Worm (Caenorhabditis elegans) whole organism, L2 larva: ENCODE data around the gene sri-19.

Experiments used
- C34F6.9 ChIP-seq: fragments of 150-350 bp; optimal IDR thresholded peaks from 2 replicates; lab custom pipeline; 2014; ENCODE audit warnings: missing biosample characterization, missing genetic modification characterization
- F13H6.1 ChIP-seq: sonication (generic microtip); optimal IDR thresholded peaks from 2 replicates; lab custom pipeline; 2016; ENCODE audit warnings: missing genetic modification characterization, missing compliant biosample characterization
- R02D3.7 ChIP-seq: fragments of 150-350 bp; optimal IDR thresholded peaks from 2 replicates; lab custom pipeline; 2014; ENCODE audit warnings: missing biosample characterization, missing genetic modification characterization
- Y55F3AM.14 ChIP-seq: fragments of 200-800 bp; sonication (Bioruptor generic); optimal IDR thresholded peaks from 2 replicates; lab custom pipeline; 2018; ENCODE audit warnings: mild to moderate bottlenecking, missing genetic modification characterization, missing compliant biosample characterization
- ZK546.5 ChIP-seq: sonication (generic microtip); optimal IDR thresholded peaks from 2 replicates; lab custom pipeline; 2017; ENCODE audit warnings: missing biosample characterization, missing genetic modification characterization
- alr-1 ChIP-seq: fragments of 150-350 bp; optimal IDR thresholded peaks from 2 replicates; lab custom pipeline; 2014; ENCODE audit warnings: missing biosample characterization, missing genetic modification characterization
- aly-2 ChIP-seq: fragments of 150-350 bp; optimal IDR thresholded peaks from 2 replicates; lab custom pipeline; 2014; ENCODE audit warnings: missing biosample characterization, missing genetic modification characterization
- ama-1 ChIP-seq: fragments of 150-350 bp; optimal IDR thresholded peaks from 2 replicates; lab custom pipeline; 2018; ENCODE audit warnings: inconsistent platforms
- blmp-1 ChIP-seq: sonication (generic microtip); optimal IDR thresholded peaks from 2 replicates; lab custom pipeline; 2017; ENCODE audit warnings: missing genetic modification characterization, mild to moderate bottlenecking, missing compliant biosample characterization, antibody characterized with exemption, moderate library complexity; ENCODE audit not compliant: insufficient read depth
- ceh-16 ChIP-seq: fragments of 150-350 bp; optimal IDR thresholded peaks from 2 replicates; lab custom pipeline; 2014; ENCODE audit warnings: missing biosample characterization, missing genetic modification characterization
- ceh-82 ChIP-seq: fragments of 150-350 bp; optimal IDR thresholded peaks from 2 replicates; lab custom pipeline; 2014; ENCODE audit warnings: missing biosample characterization, missing genetic modification characterization
- crh-2 ChIP-seq: sonication (generic microtip); optimal IDR thresholded peaks from 2 replicates; lab custom pipeline; 2017; ENCODE audit warnings: missing biosample characterization, missing genetic modification characterization
- dmd-4 ChIP-seq: sonication (generic microtip); optimal IDR thresholded peaks from 2 replicates; lab custom pipeline; 2017; ENCODE audit warnings: missing biosample characterization, missing genetic modification characterization
- elt-1 ChIP-seq: fragments of 150-350 bp; optimal IDR thresholded peaks from 2 replicates; lab custom pipeline; 2014; ENCODE audit warnings: missing biosample characterization, missing genetic modification characterization
- gmeb-1 ChIP-seq: fragments of 150-350 bp; optimal IDR thresholded peaks from 2 replicates; lab custom pipeline; 2014; ENCODE audit warnings: missing biosample characterization, missing genetic modification characterization
- lin-11 ChIP-seq: fragments of 150-350 bp; sonication (generic microtip); optimal IDR thresholded peaks from 2 replicates; lab custom pipeline; 2014; ENCODE audit warnings: missing biosample characterization, missing genetic modification characterization, inconsistent platforms, mixed read lengths
- lin-39 ChIP-seq: fragments of 150-350 bp; optimal IDR thresholded peaks from 2 replicates; lab custom pipeline; 2014; ENCODE audit warnings: missing biosample characterization, missing genetic modification reagents, missing genetic modification characterization
- lsy-2 ChIP-seq, 2 experiments: fragments of 150-350 bp in 1 of 2; sonication (generic microtip) in 1 of 2; optimal IDR thresholded peaks; 2 replicates each; lab custom pipeline; 2014 to 2017; ENCODE audit warnings: missing biosample characterization in 2 of 2, missing genetic modification characterization in 2 of 2
- mab-5 ChIP-seq: fragments of 150-350 bp; optimal IDR thresholded peaks from 2 replicates; lab custom pipeline; 2014; ENCODE audit warnings: missing biosample characterization, missing genetic modification characterization
- mbf-1 ChIP-seq: sonication (generic microtip); optimal IDR thresholded peaks from 2 replicates; lab custom pipeline; 2017; ENCODE audit warnings: missing biosample characterization, missing genetic modification characterization
- mdl-1 ChIP-seq, 2 experiments: fragments of 150-350 bp in 1 of 2; sonication (generic microtip) in 1 of 2; optimal IDR thresholded peaks; 2 replicates each; lab custom pipeline; 2017; ENCODE audit warnings: missing biosample characterization in 2 of 2, missing genetic modification characterization in 2 of 2
- nhr-11 ChIP-seq: fragments of 150-350 bp; optimal IDR thresholded peaks from 2 replicates; lab custom pipeline; 2014; ENCODE audit warnings: missing biosample characterization, missing genetic modification characterization
- nhr-129 ChIP-seq: fragments of 150-350 bp; optimal IDR thresholded peaks from 2 replicates; lab custom pipeline; 2014; ENCODE audit warnings: missing biosample characterization, missing genetic modification characterization
- nhr-23 ChIP-seq: fragments of 150-350 bp; optimal IDR thresholded peaks from 2 replicates; lab custom pipeline; 2014; ENCODE audit warnings: missing biosample characterization, missing genetic modification reagents, missing genetic modification characterization
- nhr-25 ChIP-seq: fragments of 150-350 bp; sonication (generic microtip); optimal IDR thresholded peaks from 3 replicates; lab custom pipeline; 2014; ENCODE audit warnings: missing biosample characterization, missing genetic modification characterization
- nhr-77 ChIP-seq: fragments of 150-350 bp; optimal IDR thresholded peaks from 2 replicates; lab custom pipeline; 2014; ENCODE audit warnings: missing biosample characterization, missing genetic modification characterization
- sma-3 ChIP-seq: sonication (generic microtip); optimal IDR thresholded peaks from 2 replicates; lab custom pipeline; 2016; ENCODE audit warnings: missing genetic modification reagents, missing genetic modification characterization, missing compliant biosample characterization
- sma-9 ChIP-seq, 2 experiments: fragments of 150-350 bp in 1 of 2; sonication (generic microtip) in 1 of 2; optimal IDR thresholded peaks; 2 replicates each; lab custom pipeline; 2014 to 2016; ENCODE audit warnings: missing genetic modification characterization in 2 of 2, mild to moderate bottlenecking in 1 of 2, missing biosample characterization in 1 of 2, missing compliant biosample characterization in 1 of 2, missing genetic modification reagents in 1 of 2, moderate library complexity in 1 of 2
- snpc-4 ChIP-seq: fragments of 150-350 bp; optimal IDR thresholded peaks from 2 replicates; lab custom pipeline; 2014; ENCODE audit warnings: missing biosample characterization, missing genetic modification characterization
- unc-55 ChIP-seq: fragments of 150-350 bp; sonication (generic microtip); optimal IDR thresholded peaks from 3 replicates; lab custom pipeline; 2014; ENCODE audit warnings: missing biosample characterization, missing genetic modification reagents, missing genetic modification characterization
- unc-62 ChIP-seq: fragments of 150-350 bp; optimal IDR thresholded peaks from 2 replicates; lab custom pipeline; 2014; ENCODE audit warnings: missing biosample characterization, missing genetic modification reagents, missing genetic modification characterization
- zag-1 ChIP-seq: fragments of 150-350 bp; optimal IDR thresholded peaks from 2 replicates; lab custom pipeline; 2014; ENCODE audit warnings: missing biosample characterization, missing genetic modification characterization
- ztf-11 ChIP-seq: sonication (generic microtip); optimal IDR thresholded peaks from 2 replicates; lab custom pipeline; 2017; ENCODE audit warnings: missing biosample characterization, missing genetic modification characterization
- ztf-4 ChIP-seq: fragments of 150-350 bp; optimal IDR thresholded peaks from 2 replicates; lab custom pipeline; 2014; ENCODE audit warnings: missing biosample characterization, missing genetic modification characterization

Gene sri-19

DNA sequence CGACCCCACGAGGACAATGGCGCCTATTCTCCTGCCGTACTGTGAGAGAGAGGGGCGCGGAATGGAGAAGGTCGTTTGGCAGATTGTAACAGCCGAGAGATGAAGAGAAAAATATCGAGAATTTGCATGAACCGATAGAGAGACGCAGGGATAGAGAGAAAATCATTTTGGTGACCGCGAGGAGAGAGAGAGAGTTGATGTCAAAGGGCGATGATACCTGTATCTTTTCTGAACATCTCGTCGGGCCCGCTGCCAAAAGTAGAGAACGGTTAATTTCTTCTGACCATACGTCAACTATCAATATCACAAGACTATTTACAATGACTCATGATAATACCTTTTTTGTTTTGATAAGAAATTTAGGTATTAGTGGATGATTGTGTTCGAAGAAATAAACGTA, 17.8 kb downstream of the sri-19 start (continued):
- TF ChIP-seq ztf-11 (no peak), gmeb-1 (tag; lab: Kevin White, UChicago) (peak; percentile 33), C34F6.9 (tag; lab: Kevin White, UChicago) (no peak), Y55F3AM.14 (peak; percentile 35)

DNA sequence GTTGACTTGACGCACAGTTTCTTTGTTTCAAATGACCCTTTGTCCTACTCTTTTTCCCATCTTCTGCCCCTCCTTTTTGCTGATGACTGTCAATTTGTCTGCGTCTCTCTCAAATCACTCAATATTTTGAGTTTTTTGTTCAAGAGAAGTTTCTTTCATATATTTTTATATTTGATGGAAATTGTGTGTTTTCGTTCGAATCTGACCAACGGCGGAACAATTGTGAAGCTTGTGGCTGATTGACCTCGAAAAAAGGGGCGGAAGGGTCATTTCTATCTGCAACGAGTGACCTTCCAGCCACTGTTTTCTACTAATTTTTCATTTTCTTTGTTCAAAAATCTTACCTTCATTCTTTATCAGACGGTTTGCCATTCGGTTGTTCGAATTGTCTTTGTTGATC, 20.5 kb downstream of the sri-19 start:
- TF ChIP-seq Y55F3AM.14 (no peak), sma-3 (no peak), nhr-25 (tag; lab: Kevin White, UChicago) (peak; percentile 85), blmp-1 (no peak), lin-11 (tag; lab: Kevin White, UChicago) (no peak)

DNA sequence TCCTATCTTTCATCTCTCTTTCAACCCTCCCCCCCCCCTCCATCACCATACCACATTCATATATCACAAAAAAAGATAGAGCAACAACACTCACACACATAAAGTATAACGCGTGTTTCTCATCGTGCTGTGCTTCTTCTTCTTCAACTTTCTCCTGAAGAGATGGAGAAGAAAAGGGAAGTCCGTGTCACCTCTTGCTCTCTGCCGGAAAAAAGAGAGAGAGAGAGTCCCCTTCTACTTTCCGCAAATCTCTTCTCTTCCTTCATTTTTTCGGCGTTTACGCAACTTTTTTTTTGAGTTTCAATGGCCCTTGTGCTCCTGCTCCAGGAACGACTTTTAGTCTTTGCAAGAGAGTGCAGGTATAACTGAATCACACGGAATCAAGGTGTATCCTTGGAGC, 21.5 kb downstream of the sri-19 start:
- TF ChIP-seq F13H6.1 (tag; lab: Kevin White, UChicago), result peak; percentile 75
- peak; percentile 49 for TF ChIP-seq C34F6.9 (tag; lab: Kevin White, UChicago)
- TF ChIP-seq R02D3.7, result no peak
- peak; percentile 16 for TF ChIP-seq sma-9 (GFP tag; optimal IDR thresholded peaks at IDR 0.05; lab: Kevin White, UChicago)
- TF ChIP-seq sma-9 (tag; optimal IDR thresholded peaks at IDR 0.05; lab: Kevin White, UChicago), result no peak
- no peak for TF ChIP-seq ama-1
- peak in 1 of 2 experiments; percentile 59 for TF ChIP-seq lsy-2 (tag; optimal IDR thresholded peaks at IDR 0.05; lab: Kevin White, UChicago)
- peak; percentile 66 for TF ChIP-seq nhr-129 (tag; lab: Kevin White, UChicago)
- peak; percentile 13 for TF ChIP-seq unc-55 (GFP tag; lab: Kevin White, UChicago)

DNA sequence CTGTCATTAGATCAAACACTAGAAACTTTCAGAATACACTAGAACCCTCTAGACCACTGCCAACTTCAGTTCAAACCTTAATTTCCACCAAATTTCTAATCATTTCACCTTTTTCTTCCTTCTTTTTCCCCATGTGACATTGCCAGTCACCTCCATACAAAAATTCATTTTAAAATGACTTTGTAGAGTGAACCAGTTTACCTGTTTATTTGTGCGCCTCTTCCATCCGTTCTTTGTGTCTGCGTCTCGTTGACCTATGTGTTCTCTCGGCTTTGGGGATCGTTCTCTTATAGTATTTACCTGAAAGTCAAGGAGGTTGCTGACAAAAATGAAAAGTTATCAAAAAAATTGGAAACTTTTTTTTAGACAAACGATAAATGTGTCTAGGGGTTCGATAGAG, 22.5 kb downstream of the sri-19 start:
- TF ChIP-seq nhr-25 (tag; lab: Kevin White, UChicago) (peak; percentile 24), F13H6.1 (tag; lab: Kevin White, UChicago) (no peak)

DNA sequence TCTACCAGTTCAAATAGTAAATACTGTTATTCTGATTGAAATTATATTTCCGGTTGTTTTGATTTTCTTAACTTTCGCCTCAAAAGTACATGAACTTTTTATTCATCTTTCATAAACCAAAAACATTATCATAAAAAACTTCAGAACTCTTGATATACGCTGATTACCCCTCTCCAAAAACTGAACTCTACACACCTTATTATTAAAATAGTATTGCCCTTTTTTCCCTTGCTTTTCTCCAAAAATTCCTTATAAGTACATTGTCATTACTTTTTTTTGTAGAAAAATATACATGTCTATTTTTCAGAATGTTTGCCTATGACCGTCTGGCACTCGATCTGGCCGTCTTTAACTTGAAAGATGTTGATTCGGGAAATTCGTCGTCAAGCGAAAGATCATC, 23.6 kb downstream of the sri-19 start, which contains the start of gene Y43E12A.2:
Y43E12A.2 (plus strand) TSS at position 301 of the 400 bp plus-strand sequence.
- TF ChIP-seq nhr-129 (tag; lab: Kevin White, UChicago) (no peak), zag-1 (tag; lab: Kevin White, UChicago) (no peak), ceh-82 (tag; lab: Kevin White, UChicago) (no peak), R02D3.7 (no peak), ztf-4 (tag; lab: Kevin White, UChicago) (no peak), dmd-4 (tag; lab: Kevin White, UChicago) (no peak), ZK546.5 (tag; lab: Kevin White, UChicago) (no peak), nhr-77 (tag; lab: Kevin White, UChicago) (no peak), nhr-23 (tag; lab: Kevin White, UChicago) (no peak), mab-5 (no peak), Y55F3AM.14 (no peak), unc-62 (no peak), snpc-4 (tag; lab: Kevin White, UChicago) (no peak)

DNA sequence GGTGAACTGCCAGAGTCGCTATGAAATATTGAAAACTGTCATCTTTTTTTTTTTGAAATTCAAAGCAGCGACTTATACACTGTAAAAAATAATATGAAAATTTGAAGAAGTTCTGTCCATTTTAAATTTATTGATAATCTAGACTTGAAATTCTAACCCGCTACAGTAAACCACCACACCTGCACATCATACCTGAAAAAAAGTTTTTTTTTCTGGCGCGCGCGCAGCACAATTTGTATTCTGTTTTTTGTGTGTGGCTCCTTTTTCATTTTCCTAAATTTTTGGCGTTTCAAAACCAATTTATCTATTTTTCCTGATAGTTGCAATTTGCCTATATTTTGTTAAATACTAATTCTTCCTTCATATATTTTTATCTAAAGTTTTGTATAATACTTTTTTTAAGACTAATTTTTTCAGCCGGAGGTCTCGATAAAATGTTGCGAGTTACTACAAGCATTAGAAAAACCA, 27.4 kb downstream of the sri-19 start, which contains the start of gene cyb-2.1:
cyb-2.1 (plus strand) TSS at position 418 of the 468 bp plus-strand sequence.
- TF ChIP-seq nhr-11 (tag; lab: Kevin White, UChicago) (no peak), aly-2 (tag; lab: Kevin White, UChicago) (no peak), nhr-129 (tag; lab: Kevin White, UChicago) (no peak), C34F6.9 (tag; lab: Kevin White, UChicago) (no peak), lin-39 (no peak), gmeb-1 (tag; lab: Kevin White, UChicago) (no peak), mbf-1 (tag; lab: Kevin White, UChicago) (no peak), elt-1 (tag; lab: Kevin White, UChicago) (no peak), ztf-4 (tag; lab: Kevin White, UChicago) (no peak), ceh-82 (tag; lab: Kevin White, UChicago) (no peak), alr-1 (tag; lab: Kevin White, UChicago) (no peak), blmp-1 (no peak), ceh-16 (tag; lab: Kevin White, UChicago) (no peak), crh-2 (tag; lab: Kevin White, UChicago) (no peak), lsy-2 (tag; optimal IDR thresholded peaks at IDR 0.05; lab: Kevin White, UChicago) (no peak), mdl-1 (tag; optimal IDR thresholded peaks at IDR 0.05; lab: Kevin White, UChicago) (no peak)
